Worm (Caenorhabditis elegans): ENCODE measurements around the gene C35D10.1.
A peak's percentile ranks its signal among the peaks of the same experiment; 100 is the strongest.

C35D10.1 gene

ce11 chrIII:4912317-4912716 lies 32.8 kb downstream of the C35D10.1 start, which contains the start of the genes F26F4.9 and cee-1 (continued):
- no peak for TF ChIP-seq dve-1 (tag; optimal IDR thresholded peaks at IDR 0.05)
- no peak for TF ChIP-seq syd-9 (tag; optimal IDR thresholded peaks at IDR 0.05)
- no peak for TF ChIP-seq pat-9 (tag; optimal IDR thresholded peaks at IDR 0.05)

DNA sequence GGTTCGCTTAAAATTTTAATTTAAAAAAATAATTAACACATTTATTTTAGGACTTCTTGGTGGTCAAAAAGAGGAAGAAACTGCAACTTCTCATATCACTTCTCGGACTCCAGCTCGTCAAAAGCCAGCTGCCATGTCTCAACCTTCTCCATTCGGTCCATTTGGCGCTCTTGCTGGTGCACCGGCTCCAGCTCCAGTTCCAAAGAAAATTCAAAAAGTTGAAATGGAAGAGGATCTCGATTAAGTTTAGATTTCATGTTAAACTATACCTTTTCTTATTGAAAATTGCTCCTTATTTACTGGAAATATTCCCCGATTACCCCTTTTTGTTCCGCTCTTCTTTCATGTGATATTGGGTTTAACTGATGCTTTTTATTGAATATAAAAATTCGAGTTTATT lies 34.2 kb downstream of the C35D10.1 start:
- TF ChIP-seq che-1 (tag; optimal IDR thresholded peaks at IDR 0.05) (no peak), pag-3 (tag; optimal IDR thresholded peaks at IDR 0.05; ENCODE audit: borderline replicate concordance) (no peak), T23F11.4 (GFP tag; optimal IDR thresholded peaks at IDR 0.05) (no peak), pax-1 (tag; optimal IDR thresholded peaks at IDR 0.05) (no peak), fkh-10 (GFP tag; optimal IDR thresholded peaks at IDR 0.05) (no peak), mec-3 (tag; optimal IDR thresholded peaks at IDR 0.05; ENCODE audit: borderline replicate concordance) (no peak), hlh-30 (tag; optimal IDR thresholded peaks at IDR 0.05; ENCODE audit: insufficient read depth) (no peak)

ce11 chrIII:4917077-4917476 lies 37.5 kb downstream of the C35D10.1 start, which contains the start of gene rars-1:
rars-1 (minus strand) TSS chrIII:4917177.
- no peak for TF ChIP-seq ahr-1 (tag; optimal IDR thresholded peaks at IDR 0.05)
- TF ChIP-seq ets-4 (tag; optimal IDR thresholded peaks at IDR 0.05) = no peak
- TF ChIP-seq fkh-10 (GFP tag; optimal IDR thresholded peaks at IDR 0.05) = no peak
- TF ChIP-seq npax-4 (tag; optimal IDR thresholded peaks at IDR 0.05) = no peak
- no peak for TF ChIP-seq pqm-1 (tag; optimal IDR thresholded peaks at IDR 0.05)
- no peak for TF ChIP-seq ceh-34 (tag; optimal IDR thresholded peaks at IDR 0.05)
- no peak for TF ChIP-seq ref-2 (tag; optimal IDR thresholded peaks at IDR 0.05)
- TF ChIP-seq C08G9.2 (tag; optimal IDR thresholded peaks at IDR 0.05) = no peak
- TF ChIP-seq che-1 (tag; optimal IDR thresholded peaks at IDR 0.05) = no peak
- TF ChIP-seq unc-55 (GFP tag; optimal IDR thresholded peaks at IDR 0.05) = no peak

DNA sequence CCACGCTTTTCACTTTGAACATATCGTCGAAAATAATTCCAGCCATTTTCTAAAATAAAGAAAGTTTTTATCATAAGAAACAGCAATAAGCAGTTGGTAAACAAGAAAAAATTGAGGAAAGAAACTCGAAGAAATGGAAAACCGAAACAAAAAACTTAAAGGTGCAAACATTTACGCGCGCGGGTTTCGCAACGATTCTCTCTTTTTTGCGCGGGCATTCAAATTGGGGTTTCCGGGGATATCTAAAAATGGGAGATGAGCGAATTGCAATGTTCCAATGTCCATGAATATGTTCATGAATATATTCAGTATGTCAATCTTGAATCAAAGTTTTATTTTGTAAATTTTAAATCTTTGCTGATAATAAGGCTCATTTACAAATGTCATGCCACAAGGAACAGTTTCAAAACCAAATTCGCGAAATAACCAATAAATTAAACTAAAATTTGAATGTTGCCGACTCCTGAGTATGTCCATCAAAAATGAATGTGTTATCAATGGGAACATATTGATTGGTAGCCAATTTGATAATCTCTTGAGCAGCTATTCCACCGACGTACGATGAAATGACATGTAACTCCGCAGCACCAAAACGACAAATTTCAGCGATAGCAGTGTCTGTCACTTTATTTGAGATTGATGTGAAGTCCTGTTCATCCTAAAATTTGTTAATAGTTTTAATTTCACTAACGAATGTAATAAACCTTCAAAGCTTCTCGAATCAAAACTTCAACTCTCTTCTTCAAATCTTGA lies 38.6 kb downstream of the C35D10.1 start, which contains the start of gene rpb-8:
Gene rpb-8 (minus strand): TSS at position 49 of the 753 bp plus-strand sequence.
- TF ChIP-seq ceh-31 (tag; optimal IDR thresholded peaks at IDR 0.05) = peak; percentile 41
- TF ChIP-seq ceh-2 (tag; optimal IDR thresholded peaks at IDR 0.05) = no peak
- TF ChIP-seq C38D4.7 (GFP tag; optimal IDR thresholded peaks at IDR 0.05) = no peak
- TF ChIP-seq pha-2 (tag; optimal IDR thresholded peaks at IDR 0.05) = no peak
- TF ChIP-seq nfya-1 (tag; optimal IDR thresholded peaks at IDR 0.05) = peak; percentile 46
- peak; percentile 15 for TF ChIP-seq unc-42 (tag; optimal IDR thresholded peaks at IDR 0.05)

DNA sequence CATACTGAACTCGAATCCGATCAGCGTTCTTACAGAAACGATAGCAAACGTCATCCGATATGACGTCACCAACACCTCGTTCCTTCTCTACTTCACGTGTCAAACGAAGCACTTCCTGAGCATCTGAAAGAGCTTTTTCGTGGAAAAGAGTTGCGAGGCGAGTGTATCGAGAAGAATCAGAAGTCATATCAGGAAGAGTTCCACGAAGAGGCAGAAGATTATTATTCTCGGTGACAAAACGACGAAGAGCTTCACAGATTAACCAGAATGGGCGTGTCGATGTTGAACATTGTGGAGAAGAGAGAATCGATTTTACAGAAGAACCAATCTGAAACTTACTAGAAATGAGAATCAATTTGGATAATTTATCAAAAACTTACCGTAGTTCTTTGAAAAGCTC lies 39.4 kb downstream of the C35D10.1 start:
- no peak for TF ChIP-seq T23F11.4 (GFP tag; optimal IDR thresholded peaks at IDR 0.05)
- no peak for TF ChIP-seq ceh-2 (tag; optimal IDR thresholded peaks at IDR 0.05)
- no peak for TF ChIP-seq mec-3 (tag; optimal IDR thresholded peaks at IDR 0.05; ENCODE audit: borderline replicate concordance)
- no peak for TF ChIP-seq dve-1 (tag; optimal IDR thresholded peaks at IDR 0.05)
- no peak for TF ChIP-seq ceh-45 (GFP tag; IDR thresholded peaks at IDR 0.05)
- no peak for TF ChIP-seq pat-9 (tag; optimal IDR thresholded peaks at IDR 0.05)
- TF ChIP-seq rnt-1 (tag; optimal IDR thresholded peaks at IDR 0.05) = no peak
- TF ChIP-seq ceh-22 (tag; optimal IDR thresholded peaks at IDR 0.05) = no peak
- no peak for TF ChIP-seq madf-2 (tag; optimal IDR thresholded peaks at IDR 0.05)
- no peak for TF ChIP-seq K09A11.1 (tag; optimal IDR thresholded peaks at IDR 0.05; ENCODE audit: insufficient read depth)
- no peak for TF ChIP-seq Y22D7AL.16 (tag; optimal IDR thresholded peaks at IDR 0.05)
- TF ChIP-seq sox-2 (GFP tag; IDR thresholded peaks at IDR 0.05) = no peak
- no peak for TF ChIP-seq ceh-24 (tag; optimal IDR thresholded peaks at IDR 0.05)
- no peak for TF ChIP-seq ref-2 (tag; optimal IDR thresholded peaks at IDR 0.05)
- no peak for TF ChIP-seq dmd-4 (tag; optimal IDR thresholded peaks at IDR 0.05; ENCODE audit: borderline replicate concordance)
- TF ChIP-seq ceh-9 (tag; optimal IDR thresholded peaks at IDR 0.05) = no peak
- no peak for TF ChIP-seq unc-86 (tag; optimal IDR thresholded peaks at IDR 0.05)
- TF ChIP-seq ztf-16 (tag; optimal IDR thresholded peaks at IDR 0.05) = no peak
- TF ChIP-seq pros-1 (tag; optimal IDR thresholded peaks at IDR 0.05) = no peak

Data from whole organism, late embryonic.